Worm (Caenorhabditis elegans) whole organism, L1 larva: ENCODE results near the gene pat-12.
A peak's percentile ranks its signal among the peaks of the same experiment; 100 is the strongest.

Source experiments
- ceh-63 ChIP-seq: fragments of 200-800 bp; sonication (Bioruptor generic); optimal IDR thresholded peaks from 2 replicates; lab custom pipeline; 2018; ENCODE audit warnings: mild to moderate bottlenecking, missing genetic modification characterization, missing compliant biosample characterization
- dsc-1 ChIP-seq: sonication (generic microtip); optimal IDR thresholded peaks from 2 replicates; lab custom pipeline; 2016; ENCODE audit warnings: mild to moderate bottlenecking, missing genetic modification characterization, missing compliant biosample characterization

The pat-12 gene

DNA sequence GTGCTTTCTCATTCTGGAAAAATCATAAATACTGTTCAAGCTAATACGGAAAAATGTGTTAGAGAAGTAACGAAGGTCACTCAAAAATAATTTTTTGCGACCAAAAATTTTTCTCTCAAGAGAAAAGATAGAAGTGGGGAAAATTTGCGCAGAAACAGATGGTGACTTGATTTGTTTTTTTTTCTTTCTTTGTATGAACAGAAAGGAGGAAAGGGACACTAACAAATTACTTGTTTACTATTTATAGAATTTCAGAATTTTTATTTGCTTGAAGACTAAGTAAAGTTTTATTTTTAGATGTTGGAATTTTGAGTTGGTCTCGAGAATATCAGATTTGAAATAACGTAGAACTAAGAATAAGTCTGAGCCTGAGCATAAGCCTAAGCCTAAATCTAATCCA lies 68.9 kb downstream of the pat-12 start, which contains the start of gene W02B3.4:
W02B3.4 (minus strand) TSS at position 101 of the 400 bp plus-strand sequence.
- TF ChIP-seq ceh-63 (GFP tag; lab: Kevin White, UChicago), result no peak
- TF ChIP-seq dsc-1, result peak; percentile 33
